Worm (Caenorhabditis elegans): Measurements from ENCODE around the gene M03C11.6.
"Not testable (repeated sequence)": the region's sequence is repeated elsewhere in the genome, so short reads cannot be mapped to it uniquely, and the experiment has no call there.

The M03C11.6 gene

ce11 chrIII:10442355-10443140 lies 18.7 kb upstream of the M03C11.6 start, which contains the start of the genes H04D03.2 and ecps-2:
H04D03.2 (minus strand) TSS chrIII:10442405.
ecps-2 (plus strand) TSS chrIII:10443090.
- TF ChIP-seq klf-2 (GFP tag; conservative IDR thresholded peaks at IDR 0.05) (no peak), T22C8.4 (GFP tag; IDR thresholded peaks at IDR 0.05) (no peak), med-1 (GFP tag; optimal IDR thresholded peaks at IDR 0.05; ENCODE audit: insufficient read depth) (no peak)

ce11 chrIII:10438780-10439179 lies 15.0 kb upstream of the M03C11.6 start, which contains the start of gene H04D03.6:
H04D03.6 (minus strand) TSS chrIII:10438880.
- TF ChIP-seq tab-1 (GFP tag; IDR thresholded peaks at IDR 0.05); ztf-29 (GFP tag; IDR thresholded peaks at IDR 0.05); klf-2 (GFP tag; conservative IDR thresholded peaks at IDR 0.05): not testable (repeated sequence)

ce11 chrIII:10435938-10436842 lies 12.4 kb upstream of the M03C11.6 start, which contains the start of the genes smrd-1 and enu-3.1:
smrd-1 (minus strand) TSS chrIII:10435988.
enu-3.1 (plus strand) TSS chrIII:10436276.
- TF ChIP-seq flt-1 (GFP tag; IDR thresholded peaks at IDR 0.05) (peak; percentile 72), klf-2 (GFP tag; conservative IDR thresholded peaks at IDR 0.05) (0 out of 2 replicates have a peak, but pooled peaks have one; percentile 33), ztf-23 (GFP tag; IDR thresholded peaks at IDR 0.05) (peak; percentile 84), ztf-29 (GFP tag; IDR thresholded peaks at IDR 0.05) (peak; percentile 34; the same call in 1 of the 2 replicates)

ce11 chrIII:10432104-10432503 lies 8.3 kb upstream of the M03C11.6 start:
- peak; percentile 51; the same call in 1 of the 2 replicates for TF ChIP-seq T22C8.4 (GFP tag; IDR thresholded peaks at IDR 0.05)
- TF ChIP-seq tab-1 (GFP tag; IDR thresholded peaks at IDR 0.05): peak; percentile 79
- TF ChIP-seq cog-1 (tag; optimal IDR thresholded peaks at IDR 0.05): peak; percentile 52
- TF ChIP-seq ztf-23 (GFP tag; IDR thresholded peaks at IDR 0.05): peak; percentile 71; the same call in 1 of the 2 replicates
- peak; percentile 59; the same call in 1 of the 2 replicates for TF ChIP-seq ref-1 (GFP tag; conservative IDR thresholded peaks at IDR 0.05)
- no peak for TF ChIP-seq med-1 (GFP tag; optimal IDR thresholded peaks at IDR 0.05; ENCODE audit: insufficient read depth)
- TF ChIP-seq ztf-29 (GFP tag; IDR thresholded peaks at IDR 0.05): no peak
- peak; percentile 83 for TF ChIP-seq flt-1 (GFP tag; IDR thresholded peaks at IDR 0.05)

ce11 chrIII:10427882-10428281 lies 4.1 kb upstream of the M03C11.6 start, which contains the start of gene prp-3:
prp-3 (minus strand) TSS chrIII:10427982.
- TF ChIP-seq med-1 (GFP tag; optimal IDR thresholded peaks at IDR 0.05; ENCODE audit: insufficient read depth) (no peak), ref-1 (GFP tag; conservative IDR thresholded peaks at IDR 0.05) (no peak), ztf-23 (GFP tag; IDR thresholded peaks at IDR 0.05) (no peak), klf-2 (GFP tag; conservative IDR thresholded peaks at IDR 0.05) (no peak), tab-1 (GFP tag; IDR thresholded peaks at IDR 0.05) (no peak), flt-1 (GFP tag; IDR thresholded peaks at IDR 0.05) (no peak), cog-1 (tag; optimal IDR thresholded peaks at IDR 0.05) (no peak), T22C8.4 (GFP tag; IDR thresholded peaks at IDR 0.05) (no peak), ztf-29 (GFP tag; IDR thresholded peaks at IDR 0.05) (no peak)

ce11 chrIII:10421680-10422079 lies 2.1 kb downstream of the M03C11.6 start:
- no peak for TF ChIP-seq cog-1 (tag; optimal IDR thresholded peaks at IDR 0.05)
- TF ChIP-seq med-1 (GFP tag; optimal IDR thresholded peaks at IDR 0.05; ENCODE audit: insufficient read depth): no peak
- 0 out of 2 replicates have a peak, but pooled peaks have one; percentile 22 for TF ChIP-seq ref-1 (GFP tag; conservative IDR thresholded peaks at IDR 0.05)
- TF ChIP-seq klf-2 (GFP tag; conservative IDR thresholded peaks at IDR 0.05): no peak

- no peak for TF ChIP-seq T22C8.4 (GFP tag; IDR thresholded peaks at IDR 0.05)
- TF ChIP-seq ref-1 (GFP tag; conservative IDR thresholded peaks at IDR 0.05): no peak
- TF ChIP-seq cog-1 (tag; optimal IDR thresholded peaks at IDR 0.05): no peak
- no peak for TF ChIP-seq flt-1 (GFP tag; IDR thresholded peaks at IDR 0.05)
- TF ChIP-seq klf-2 (GFP tag; conservative IDR thresholded peaks at IDR 0.05): no peak
- TF ChIP-seq ztf-23 (GFP tag; IDR thresholded peaks at IDR 0.05): no peak
- no peak for TF ChIP-seq ztf-29 (GFP tag; IDR thresholded peaks at IDR 0.05)
- TF ChIP-seq med-1 (GFP tag; optimal IDR thresholded peaks at IDR 0.05; ENCODE audit: insufficient read depth): no peak
Observed at ce11 chrIII:10415822-10416221, 8.0 kb downstream of the M03C11.6 start, which contains the start of gene ymel-1. ymel-1 (plus strand) TSS chrIII:10416139.

ce11 chrIII:10407198-10407663 lies 16.6 kb downstream of the M03C11.6 start, which contains the start of gene hat-1:
hat-1 (minus strand) TSS chrIII:10407248.
- no peak for TF ChIP-seq klf-2 (GFP tag; conservative IDR thresholded peaks at IDR 0.05)
- TF ChIP-seq tab-1 (GFP tag; IDR thresholded peaks at IDR 0.05): no peak
- TF ChIP-seq med-1 (GFP tag; optimal IDR thresholded peaks at IDR 0.05; ENCODE audit: insufficient read depth): no peak
- 0 out of 2 replicates have a peak, but pooled peaks have one; percentile 18 for TF ChIP-seq T22C8.4 (GFP tag; IDR thresholded peaks at IDR 0.05)
- TF ChIP-seq flt-1 (GFP tag; IDR thresholded peaks at IDR 0.05): peak; percentile 64; the same call in 1 of the 2 replicates
- TF ChIP-seq cog-1 (tag; optimal IDR thresholded peaks at IDR 0.05): no peak
- TF ChIP-seq ztf-23 (GFP tag; IDR thresholded peaks at IDR 0.05): 0 out of 2 replicates have a peak, but pooled peaks have one; percentile 41
- TF ChIP-seq ztf-29 (GFP tag; IDR thresholded peaks at IDR 0.05): peak; percentile 51
- TF ChIP-seq ref-1 (GFP tag; conservative IDR thresholded peaks at IDR 0.05): no peak

ce11 chrIII:10404918-10405317 lies 18.9 kb downstream of the M03C11.6 start, which contains the start of the genes M03C11.3 and chl-1:
M03C11.3 (plus strand) TSS chrIII:10405070.
chl-1 (minus strand) TSS chrIII:10405240.
- TF ChIP-seq ztf-23 (GFP tag; IDR thresholded peaks at IDR 0.05) (no peak), ztf-29 (GFP tag; IDR thresholded peaks at IDR 0.05) (no peak), flt-1 (GFP tag; IDR thresholded peaks at IDR 0.05) (no peak), cog-1 (tag; optimal IDR thresholded peaks at IDR 0.05) (no peak), tab-1 (GFP tag; IDR thresholded peaks at IDR 0.05) (no peak), T22C8.4 (GFP tag; IDR thresholded peaks at IDR 0.05) (no peak), med-1 (GFP tag; optimal IDR thresholded peaks at IDR 0.05; ENCODE audit: insufficient read depth) (no peak), ref-1 (GFP tag; conservative IDR thresholded peaks at IDR 0.05) (no peak)
